Fruit fly (Drosophila melanogaster): Measurements from ENCODE around the gene CG32795.

CG32795 gene

DNA sequence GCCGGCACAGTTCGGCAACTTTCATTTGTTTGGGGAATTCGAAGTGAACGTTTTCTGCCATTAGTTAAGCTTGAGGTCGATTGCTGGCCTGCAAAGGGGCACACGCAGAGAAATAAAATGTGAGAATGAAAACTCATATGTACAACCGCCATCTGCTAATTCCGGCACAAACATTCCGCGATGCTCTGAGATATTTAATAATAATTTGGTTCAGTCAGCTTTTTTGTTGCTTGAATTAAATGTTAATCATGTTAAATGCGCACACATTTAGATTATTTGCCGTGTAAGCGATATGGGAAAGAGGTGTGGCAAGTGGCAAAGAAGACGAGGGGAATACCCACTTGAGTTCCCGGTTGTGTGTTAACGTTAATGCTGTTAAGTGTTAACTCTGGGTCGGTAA lies 33.0 kb downstream of the CG32795 start (continued):
- peak; percentile 52 for TF ChIP-seq CG2678 (tag; optimal IDR thresholded peaks at IDR 0.05)
- TF ChIP-seq CG17568 (GFP tag; optimal IDR thresholded peaks at IDR 0.05), result no peak
- TF ChIP-seq en (GFP tag; optimal IDR thresholded peaks at IDR 0.05), result no peak
- no peak for TF ChIP-seq Dref (GFP tag; IDR thresholded peaks at IDR 0.05)
- no peak for TF ChIP-seq Spps (tag; optimal IDR thresholded peaks at IDR 0.05)
- no peak for TF ChIP-seq Stat92E (GFP tag; optimal IDR thresholded peaks at IDR 0.05)
- TF ChIP-seq Fer1 (GFP tag; optimal IDR thresholded peaks at IDR 0.05), result no peak
- no peak for TF ChIP-seq chn (GFP tag; optimal IDR thresholded peaks at IDR 0.05)
- TF ChIP-seq cwo (GFP tag; optimal IDR thresholded peaks at IDR 0.05), result no peak
- TF ChIP-seq dmrt99B (tag; optimal IDR thresholded peaks at IDR 0.05), result peak; percentile 54
- no peak for TF ChIP-seq Ets97D (GFP tag; optimal IDR thresholded peaks at IDR 0.05)
- TF ChIP-seq eyg (GFP tag; optimal IDR thresholded peaks at IDR 0.05), result no peak
- TF ChIP-seq dysf (GFP tag; IDR thresholded peaks at IDR 0.05), result peak; percentile 66
- no peak for TF ChIP-seq gro (GFP tag; optimal IDR thresholded peaks at IDR 0.05)
- TF ChIP-seq yki (optimal IDR thresholded peaks at IDR 0.05), result no peak
- TF ChIP-seq CG11085 (GFP tag; IDR thresholded peaks at IDR 0.05), result no peak
- TF ChIP-seq sima (GFP tag; optimal IDR thresholded peaks at IDR 0.05), result no peak
- no peak for TF ChIP-seq HLH4C (GFP tag; IDR thresholded peaks at IDR 0.05; ENCODE audit: partially characterized antibody)
- no peak for TF ChIP-seq CG4282 (GFP tag; optimal IDR thresholded peaks at IDR 0.05)
- no peak for TF ChIP-seq MESR4 (GFP tag; optimal IDR thresholded peaks at IDR 0.05)

DNA sequence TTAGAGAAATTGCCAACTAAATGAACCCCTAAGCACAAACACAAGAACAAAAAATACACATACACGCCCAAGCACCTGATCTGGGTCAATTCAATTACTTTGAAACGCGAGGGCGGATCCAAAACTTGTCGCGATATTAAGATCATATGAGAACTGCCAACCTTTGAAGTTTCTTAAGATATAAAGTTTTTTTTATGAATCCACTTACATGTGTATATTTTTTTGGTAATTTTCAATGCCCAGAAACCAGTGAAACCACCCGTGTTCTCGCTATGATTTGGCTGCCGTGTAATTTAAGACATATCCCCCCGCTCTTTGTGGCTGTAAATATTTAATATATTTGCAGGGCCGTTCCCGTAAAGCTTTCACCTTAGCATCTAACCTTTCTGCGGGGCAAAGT lies 40.7 kb downstream of the CG32795 start:
- no peak for TF ChIP-seq CG31365 (tag; optimal IDR thresholded peaks at IDR 0.05)
- TF ChIP-seq Ptx1 (GFP tag; IDR thresholded peaks at IDR 0.05), result peak; percentile 37; the same call in 1 of the 2 replicates
- TF ChIP-seq ash1 (GFP tag; optimal IDR thresholded peaks at IDR 0.05), result no peak
- TF ChIP-seq CG18476 (GFP tag; optimal IDR thresholded peaks at IDR 0.05), result peak; percentile 6
- TF ChIP-seq lab (GFP tag; optimal IDR thresholded peaks at IDR 0.05), result peak; percentile 18
- TF ChIP-seq pfk (GFP tag; optimal IDR thresholded peaks at IDR 0.05), result no peak
- no peak for TF ChIP-seq Neu2 (GFP tag; optimal IDR thresholded peaks at IDR 0.05; ENCODE audit: borderline replicate concordance)
- no peak for TF ChIP-seq CG3995 (GFP tag; optimal IDR thresholded peaks at IDR 0.05)
- no peak for TF ChIP-seq zen2 (GFP tag; IDR thresholded peaks at IDR 0.05; ENCODE audit: partially characterized antibody)
- TF ChIP-seq CG7928 (GFP tag; optimal IDR thresholded peaks at IDR 0.05), result no peak
- no peak for TF ChIP-seq fu2 (GFP tag; optimal IDR thresholded peaks at IDR 0.05)
- no peak for TF ChIP-seq CG1024 (GFP tag; IDR thresholded peaks at IDR 0.05)
- no peak for TF ChIP-seq odd (GFP tag; optimal IDR thresholded peaks at IDR 0.05)
- TF ChIP-seq fd3F (GFP tag; optimal IDR thresholded peaks at IDR 0.05), result no peak
- TF ChIP-seq en (GFP tag; optimal IDR thresholded peaks at IDR 0.05), result no peak
- TF ChIP-seq Jarid2 (GFP tag; optimal IDR thresholded peaks at IDR 0.05), result no peak
- 0 out of 3 replicates have a peak, but pooled peaks have one; percentile 11 for TF ChIP-seq CG34422 (GFP tag; IDR thresholded peaks at IDR 0.05)
- no peak for TF ChIP-seq Fer3 (tag; optimal IDR thresholded peaks at IDR 0.05)
- no peak for TF ChIP-seq sim (GFP tag; IDR thresholded peaks at IDR 0.05)
- no peak for TF ChIP-seq CG12219 (GFP tag; optimal IDR thresholded peaks at IDR 0.05)
- no peak for TF ChIP-seq CG34224 (GFP tag; IDR thresholded peaks at IDR 0.05; ENCODE audit: partially characterized antibody)
- TF ChIP-seq fd96Cb (tag; optimal IDR thresholded peaks at IDR 0.05), result no peak
- no peak for TF ChIP-seq Bdp1 (GFP tag; optimal IDR thresholded peaks at IDR 0.05)
- no peak for TF ChIP-seq Max (GFP tag; optimal IDR thresholded peaks at IDR 0.05)
- TF ChIP-seq CG15073 (GFP tag; optimal IDR thresholded peaks at IDR 0.05), result no peak
- no peak for TF ChIP-seq PHDP (tag; optimal IDR thresholded peaks at IDR 0.05)
- peak; percentile 19 for TF ChIP-seq grau (tag; optimal IDR thresholded peaks at IDR 0.05)
- TF ChIP-seq CG12769 (tag; optimal IDR thresholded peaks at IDR 0.05), result no peak
- TF ChIP-seq CG11504 (tag; optimal IDR thresholded peaks at IDR 0.05), result peak; percentile 38
- no peak for TF ChIP-seq CTCF (GFP tag; optimal IDR thresholded peaks at IDR 0.05)
- no peak for TF ChIP-seq Hsf (GFP tag; optimal IDR thresholded peaks at IDR 0.05)
- TF ChIP-seq crp (GFP tag; optimal IDR thresholded peaks at IDR 0.05), result no peak
- TF ChIP-seq HLH3B (GFP tag; IDR thresholded peaks at IDR 0.05), result peak; percentile 28; the same call in 1 of the 2 replicates

Measured in whole organism, embryonic.